Fruit fly (Drosophila melanogaster) whole organism, embryonic: ENCODE measurements around the gene CG42852.

Experiments used
- Aef1 ChIP-seq: fragments of 200-800 bp; sonication (Bioruptor generic); IDR thresholded peaks from 3 replicates; pipeline ENCODE4 v1.3.6; 2022; ENCODE audit warnings: missing biosample characterization, missing genetic modification characterization
- BEAF-32 ChIP-seq: fragments of 200-800 bp; sonication (Bioruptor generic); optimal IDR thresholded peaks from 3 replicates; lab custom pipeline; 2017; ENCODE audit warnings: missing biosample characterization, missing genetic modification characterization, mild to moderate bottlenecking, moderate library complexity, missing genetic modification reagents
- CG12155 ChIP-seq: fragments of 200-800 bp; sonication (Bioruptor generic); optimal IDR thresholded peaks from 3 replicates; lab custom pipeline; 2016; ENCODE audit warnings: missing biosample characterization, missing genetic modification characterization
- CG12744 ChIP-seq: fragments of 200-800 bp; sonication (Bioruptor generic); optimal IDR thresholded peaks from 2 replicates; lab custom pipeline; 2016; ENCODE audit warnings: missing biosample characterization, missing genetic modification characterization
- CG12769 ChIP-seq: fragments of 200-800 bp; sonication (Bioruptor generic); optimal IDR thresholded peaks from 2 replicates; lab custom pipeline; 2019; ENCODE audit warnings: missing biosample characterization, mild to moderate bottlenecking, missing genetic modification characterization, moderate library complexity
- CG13123 ChIP-seq: fragments of 200-800 bp; sonication (Bioruptor generic); optimal IDR thresholded peaks from 2 replicates; lab custom pipeline; 2016; ENCODE audit warnings: missing biosample characterization, missing genetic modification characterization
- CG13424 ChIP-seq: fragments of 200-800 bp; sonication (Bioruptor generic); optimal IDR thresholded peaks from 2 replicates; lab custom pipeline; 2019; ENCODE audit warnings: missing biosample characterization, mild to moderate bottlenecking, missing genetic modification characterization, moderate library complexity
- CG13775 ChIP-seq: fragments of 200-800 bp; sonication (Bioruptor generic); optimal IDR thresholded peaks from 3 replicates; lab custom pipeline; 2017; ENCODE audit warnings: missing biosample characterization, mild to moderate bottlenecking, missing genetic modification characterization
- CG16779 ChIP-seq: fragments of 200-800 bp; sonication (Bioruptor generic); IDR thresholded peaks from 2 replicates; pipeline ENCODE4 v1.3.6; 2022; ENCODE audit warnings: missing biosample characterization, missing genetic modification characterization
- CG16863 ChIP-seq: fragments of 200-800 bp; sonication (Bioruptor generic); optimal IDR thresholded peaks from 3 replicates; lab custom pipeline; 2016; ENCODE audit warnings: missing biosample characterization, missing genetic modification characterization
- CG31365 ChIP-seq: fragments of 200-800 bp; sonication (Bioruptor generic); optimal IDR thresholded peaks from 2 replicates; lab custom pipeline; 2018; ENCODE audit warnings: missing biosample characterization, mild to moderate bottlenecking, missing genetic modification characterization
- CG32532 ChIP-seq: fragments of 200-800 bp; sonication (Bioruptor generic); IDR thresholded peaks from 2 replicates; pipeline ENCODE4 v1.3.6; 2022; ENCODE audit warnings: missing biosample characterization, missing genetic modification characterization
- CG34376 ChIP-seq: fragments of 200-800 bp; sonication (Bioruptor generic); optimal IDR thresholded peaks from 2 replicates; lab custom pipeline; 2018; ENCODE audit warnings: missing biosample characterization, mild to moderate bottlenecking, missing genetic modification characterization
- CG42726 ChIP-seq: fragments of 200-800 bp; sonication (Bioruptor generic); IDR thresholded peaks from 2 replicates; pipeline ENCODE4 v1.3.6; 2022; ENCODE audit warnings: missing biosample characterization, missing genetic modification characterization; ENCODE audit not compliant: partially characterized antibody
- CG4328 ChIP-seq: fragments of 200-800 bp; sonication (Bioruptor generic); optimal IDR thresholded peaks from 3 replicates; lab custom pipeline; 2017; ENCODE audit warnings: missing biosample characterization, missing genetic modification reagents, missing genetic modification characterization
- CG4707 ChIP-seq: fragments of 200-800 bp; sonication (Bioruptor generic); optimal IDR thresholded peaks from 2 replicates; lab custom pipeline; 2018; ENCODE audit warnings: missing biosample characterization, mild to moderate bottlenecking, missing genetic modification characterization, moderate library complexity
- CG5245 ChIP-seq: fragments of 200-800 bp; sonication (Bioruptor generic); optimal IDR thresholded peaks from 3 replicates; lab custom pipeline; 2016; ENCODE audit warnings: missing biosample characterization, missing genetic modification characterization
- CG6689 ChIP-seq: fragments of 200-800 bp; sonication (Bioruptor generic); IDR thresholded peaks from 2 replicates; pipeline ENCODE4 v1.3.6; 2022; ENCODE audit warnings: missing biosample characterization, missing genetic modification characterization
- CG6854 ChIP-seq: fragments of 200-800 bp; sonication (Bioruptor generic); optimal IDR thresholded peaks from 3 replicates; lab custom pipeline; 2017; ENCODE audit warnings: missing biosample characterization, mild to moderate bottlenecking, missing genetic modification characterization
- CG7786 ChIP-seq: fragments of 200-800 bp; sonication (Bioruptor generic); optimal IDR thresholded peaks from 2 replicates; lab custom pipeline; 2016; ENCODE audit warnings: missing biosample characterization, missing genetic modification characterization
- CG9876 ChIP-seq: fragments of 200-800 bp; sonication (Bioruptor generic); optimal IDR thresholded peaks from 2 replicates; lab custom pipeline; 2016; ENCODE audit warnings: missing biosample characterization, missing genetic modification characterization
- Dad ChIP-seq: fragments of 200-800 bp; sonication (Bioruptor generic); optimal IDR thresholded peaks from 3 replicates; lab custom pipeline; 2016; ENCODE audit warnings: missing biosample characterization, missing genetic modification characterization
- Hr51 ChIP-seq, 2 experiments: fragments of 200-800 bp; sonication (Bioruptor generic); optimal IDR thresholded peaks; 2 replicates in 1 of 2; 3 replicates in 1 of 2; lab custom pipeline; 2016 to 2018; ENCODE audit warnings: missing biosample characterization in 2 of 2, missing genetic modification characterization in 2 of 2, mild to moderate bottlenecking in 1 of 2, moderate library complexity in 1 of 2
- Kr ChIP-seq: fragments of 200-800 bp; sonication (Bioruptor generic); optimal IDR thresholded peaks from 2 replicates; lab custom pipeline; 2017; ENCODE audit warnings: missing biosample characterization, mild to moderate bottlenecking, missing genetic modification characterization
- MTF-1 ChIP-seq: fragments of 200-800 bp; sonication (Bioruptor generic); optimal IDR thresholded peaks from 2 replicates; lab custom pipeline; 2018; ENCODE audit warnings: missing biosample characterization, mild to moderate bottlenecking, missing genetic modification characterization, borderline replicate concordance
- Ptx1 ChIP-seq: fragments of 200-800 bp; sonication (Bioruptor generic); IDR thresholded peaks from 2 replicates; pipeline ENCODE4 v1.3.6; 2022; ENCODE audit warnings: missing biosample characterization, missing genetic modification characterization
- Ravus ChIP-seq: fragments of 200-800 bp; sonication (Bioruptor generic); IDR thresholded peaks from 2 replicates; pipeline ENCODE4 v1.3.6; 2022; ENCODE audit warnings: missing biosample characterization, missing genetic modification characterization
- Spps ChIP-seq: fragments of 200-800 bp; sonication (Bioruptor generic); optimal IDR thresholded peaks from 2 replicates; lab custom pipeline; 2018; ENCODE audit warnings: missing biosample characterization, mild to moderate bottlenecking, missing genetic modification characterization
- Ssrp ChIP-seq: fragments of 200-800 bp; sonication (Bioruptor generic); optimal IDR thresholded peaks from 2 replicates; lab custom pipeline; 2018; ENCODE audit warnings: missing biosample characterization, mild to moderate bottlenecking, missing genetic modification characterization, moderate library complexity
- Trl ChIP-seq, 3 experiments: fragments of >200 bp in 2 of 3; fragments of 200-800 bp in 1 of 3; sonication (Bioruptor generic) in 1 of 3; optimal IDR thresholded peaks; 2 replicates in 1 of 3; 3 replicates in 2 of 3; lab custom pipeline; 2016 to 2017; ENCODE audit warnings: missing biosample characterization in 1 of 3, missing genetic modification characterization in 1 of 3
- ato ChIP-seq: fragments of 200-800 bp; sonication (Bioruptor generic); IDR thresholded peaks from 2 replicates; pipeline ENCODE4 v1.3.6; 2022; ENCODE audit warnings: missing biosample characterization, missing genetic modification characterization; ENCODE audit not compliant: partially characterized antibody
- bowl ChIP-seq: fragments of 200-800 bp; sonication (Bioruptor generic); IDR thresholded peaks from 2 replicates; pipeline ENCODE4 v1.3.6; 2022; ENCODE audit warnings: missing biosample characterization, missing genetic modification characterization
- chinmo ChIP-seq: fragments of 200-800 bp; sonication (Bioruptor generic); IDR thresholded peaks from 4 replicates; pipeline ENCODE4 v1.3.6; 2022; ENCODE audit warnings: missing biosample characterization, missing genetic modification characterization; ENCODE audit not compliant: partially characterized antibody
- exex ChIP-seq: fragments of 200-800 bp; sonication (Bioruptor generic); optimal IDR thresholded peaks from 4 replicates; lab custom pipeline; 2018; ENCODE audit warnings: missing biosample characterization, mild to moderate bottlenecking, missing genetic modification characterization, moderate library complexity
- gt ChIP-seq: fragments of 200-800 bp; sonication (Bioruptor generic); IDR thresholded peaks from 2 replicates; pipeline ENCODE4 v1.3.6; 2022; ENCODE audit warnings: missing biosample characterization, missing genetic modification characterization
- hbn ChIP-seq: fragments of 200-800 bp; sonication (Bioruptor generic); IDR thresholded peaks from 2 replicates; pipeline ENCODE4 v1.3.6; 2022; ENCODE audit warnings: missing biosample characterization, missing genetic modification characterization; ENCODE audit not compliant: partially characterized antibody
- insv ChIP-seq, 2 experiments: fragments of 200-800 bp; sonication (Bioruptor generic); optimal IDR thresholded peaks; 3 replicates each; lab custom pipeline; 2016 to 2018; ENCODE audit warnings: missing biosample characterization in 2 of 2, missing genetic modification characterization in 2 of 2
- inv ChIP-seq: fragments of 200-800 bp; sonication (Bioruptor generic); IDR thresholded peaks from 2 replicates; pipeline ENCODE4 v1.3.6; 2022; ENCODE audit warnings: missing biosample characterization, missing genetic modification characterization; ENCODE audit not compliant: partially characterized antibody
- jing ChIP-seq: fragments of 200-800 bp; sonication (Bioruptor generic); optimal IDR thresholded peaks from 2 replicates; lab custom pipeline; 2018; ENCODE audit warnings: missing biosample characterization, mild to moderate bottlenecking, missing genetic modification characterization
- ken ChIP-seq: fragments of 200-800 bp; sonication (Bioruptor generic); IDR thresholded peaks from 3 replicates; pipeline ENCODE4 v1.3.6; 2022; ENCODE audit warnings: missing biosample characterization, missing genetic modification characterization
- luna ChIP-seq: fragments of 200-800 bp; sonication (Bioruptor generic); optimal IDR thresholded peaks from 2 replicates; lab custom pipeline; 2016; ENCODE audit warnings: missing biosample characterization, missing genetic modification characterization
- pfk ChIP-seq: fragments of 200-800 bp; sonication (Bioruptor generic); optimal IDR thresholded peaks from 2 replicates; lab custom pipeline; 2018; ENCODE audit warnings: missing biosample characterization, mild to moderate bottlenecking, missing genetic modification characterization, moderate library complexity
- prd ChIP-seq, 3 experiments: fragments of >200 bp in 2 of 3; fragments of 200-800 bp in 1 of 3; sonication (Bioruptor generic) in 1 of 3; optimal IDR thresholded peaks in 2 of 3; IDR thresholded peaks in 1 of 3; 2 replicates in 2 of 3; 3 replicates in 1 of 3; pipeline versions ENCODE4 v1.3.6 to Lab custom; 2017 to 2022; ENCODE audit warnings: missing biosample characterization in 1 of 3, missing genetic modification characterization in 1 of 3
- ssp ChIP-seq: fragments of 200-800 bp; sonication (Bioruptor generic); IDR thresholded peaks from 2 replicates; pipeline ENCODE4 v1.3.6; 2022; ENCODE audit warnings: missing biosample characterization, missing genetic modification characterization
- vfl ChIP-seq: fragments of 200-800 bp; sonication (Bioruptor generic); optimal IDR thresholded peaks from 2 replicates; lab custom pipeline; 2016; ENCODE audit warnings: missing biosample characterization, missing genetic modification characterization
- yki ChIP-seq: fragments of >200 bp; optimal IDR thresholded peaks from 3 replicates; lab custom pipeline; 2018

The CG42852 gene

dm6 chr3L:16765647-16766628 lies 10.6 kb downstream of the CG42852 start, which contains the start of gene Nrt (continued):
- no peak for TF ChIP-seq Ravus (GFP tag; lab: Robert Waterston, UW)
- TF ChIP-seq CG42726 (GFP tag; lab: Robert Waterston, UW): peak; percentile 58; the same call in 1 of the 2 replicates
- 0 out of 2 replicates have a peak, but pooled peaks have one; percentile 10 for TF ChIP-seq bowl
- TF ChIP-seq gt (GFP tag; lab: Robert Waterston, UW): no peak
- TF ChIP-seq chinmo (GFP tag; lab: Robert Waterston, UW): peak; percentile 88
- TF ChIP-seq CG34376 (GFP tag; lab: Kevin White, UChicago): peak; percentile 63
- TF ChIP-seq CG16863 (GFP tag; lab: Kevin White, UChicago): no peak
- TF ChIP-seq CG7786 (GFP tag; lab: Kevin White, UChicago): no peak
- TF ChIP-seq Aef1 (GFP tag; lab: Robert Waterston, UW): peak; percentile 48; the same call in 1 of the 3 replicates
- peak in 1 of 2 experiments; percentile 10 for TF ChIP-seq Trl (optimal IDR thresholded peaks at IDR 0.05; lab: Kevin White, UChicago)
- no peak for TF ChIP-seq Trl (GFP tag; optimal IDR thresholded peaks at IDR 0.05; lab: Kevin White, UChicago)
- no peak for TF ChIP-seq ken (GFP tag; lab: Robert Waterston, UW)
- TF ChIP-seq ssp (GFP tag; lab: Robert Waterston, UW): no peak
- no peak for TF ChIP-seq CG9876 (GFP tag; lab: Kevin White, UChicago)
- TF ChIP-seq Ptx1: no peak
- no peak; the same call in 1 of the 2 replicates for TF ChIP-seq CG16779 (GFP tag; lab: Robert Waterston, UW)
- no peak for TF ChIP-seq yki (lab: Kevin White, UChicago)
- TF ChIP-seq CG12769 (tag; lab: Kevin White, UChicago): peak; percentile 47
- TF ChIP-seq Kr: no peak
- TF ChIP-seq MTF-1 (GFP tag; lab: Kevin White, UChicago): no peak
- TF ChIP-seq CG4328 (GFP tag; lab: Kevin White, UChicago): peak; percentile 42
- no peak for TF ChIP-seq CG5245 (GFP tag; lab: Kevin White, UChicago)
- 0 out of 2 replicates have a peak, but pooled peaks have one; percentile 24 for TF ChIP-seq inv (GFP tag; lab: Robert Waterston, UW)
- TF ChIP-seq jing (GFP tag; lab: Kevin White, UChicago): no peak
- peak; percentile 73 for TF ChIP-seq CG32532 (GFP tag; lab: Robert Waterston, UW)
- peak; percentile 48 for TF ChIP-seq pfk (GFP tag; lab: Kevin White, UChicago)
- TF ChIP-seq CG12155 (GFP tag; lab: Kevin White, UChicago): peak; percentile 12
- TF ChIP-seq exex (tag; lab: Kevin White, UChicago): peak; percentile 9
- no peak for TF ChIP-seq CG12744 (GFP tag; lab: Kevin White, UChicago)
- no peak for TF ChIP-seq CG6854 (GFP tag; lab: Kevin White, UChicago)
- no peak for TF ChIP-seq luna (GFP tag; lab: Kevin White, UChicago)
- TF ChIP-seq prd (optimal IDR thresholded peaks at IDR 0.05; lab: Kevin White, UChicago): no peak
- TF ChIP-seq prd (GFP tag; IDR thresholded peaks at IDR 0.05; lab: Robert Waterston, UW): peak; percentile 66
- peak; percentile 50 for TF ChIP-seq Ssrp (tag; lab: Kevin White, UChicago)
- TF ChIP-seq CG4707: peak; percentile 95
- TF ChIP-seq hbn (GFP tag; lab: Robert Waterston, UW): peak; percentile 20; the same call in 1 of the 2 replicates
- TF ChIP-seq ato (GFP tag; lab: Robert Waterston, UW): peak; percentile 43; the same call in 1 of the 2 replicates
- TF ChIP-seq CG13775 (GFP tag; lab: Kevin White, UChicago): peak; percentile 57
- no peak for TF ChIP-seq vfl (GFP tag; lab: Kevin White, UChicago)
- TF ChIP-seq Spps (tag; lab: Kevin White, UChicago): peak; percentile 59
- peak in 1 of 2 experiments; percentile 84 for TF ChIP-seq Hr51 (GFP tag; optimal IDR thresholded peaks at IDR 0.05; lab: Kevin White, UChicago)
- no peak for TF ChIP-seq Dad (GFP tag; lab: Kevin White, UChicago)
- TF ChIP-seq CG13123 (GFP tag; lab: Kevin White, UChicago): peak; percentile 16
- TF ChIP-seq BEAF-32 (GFP tag; lab: Kevin White, UChicago): no peak
- TF ChIP-seq CG6689 (GFP tag; lab: Robert Waterston, UW): peak; percentile 73
- no peak for TF ChIP-seq CG31365 (tag; lab: Kevin White, UChicago)
- TF ChIP-seq CG13424 (tag; lab: Kevin White, UChicago): peak; percentile 83
- TF ChIP-seq insv (GFP tag; optimal IDR thresholded peaks at IDR 0.05; lab: Kevin White, UChicago): peak in 1 of 2 experiments; percentile 61
